Fruit fly (Drosophila melanogaster) whole organism, adult: Measurements from ENCODE around the gene CG13287.

ENCODE experiments used
- CG11617 ChIP-seq: fragments of 200-800 bp; sonication (Bioruptor generic); optimal IDR thresholded peaks from 2 replicates; lab custom pipeline; 2017; ENCODE audit warnings: mild to moderate bottlenecking, missing biosample characterization, missing genetic modification reagents, missing genetic modification characterization
- CG12768 ChIP-seq: fragments of 200-800 bp; sonication (Bioruptor generic); optimal IDR thresholded peaks from 2 replicates; lab custom pipeline; 2017; ENCODE audit warnings: missing biosample characterization, missing genetic modification characterization, mild to moderate bottlenecking, moderate library complexity, missing genetic modification reagents
- CG14711 ChIP-seq: fragments of 200-800 bp; sonication (Bioruptor generic); optimal IDR thresholded peaks from 2 replicates; lab custom pipeline; 2018; ENCODE audit warnings: missing biosample characterization, mild to moderate bottlenecking, missing genetic modification characterization, moderate library complexity
- CG1620 ChIP-seq: fragments of 200-800 bp; sonication (Bioruptor generic); optimal IDR thresholded peaks from 2 replicates; lab custom pipeline; 2016; ENCODE audit warnings: missing biosample characterization, missing genetic modification characterization
- CG33017 ChIP-seq: fragments of 200-800 bp; sonication (Bioruptor generic); optimal IDR thresholded peaks from 2 replicates; lab custom pipeline; 2018; ENCODE audit warnings: missing biosample characterization, mild to moderate bottlenecking, missing genetic modification characterization, moderate library complexity
- CG5204 ChIP-seq: fragments of 200-800 bp; sonication (Bioruptor generic); optimal IDR thresholded peaks from 2 replicates; lab custom pipeline; 2016; ENCODE audit warnings: missing biosample characterization, missing genetic modification characterization
- CG7045 ChIP-seq: fragments of 200-800 bp; sonication (Bioruptor generic); optimal IDR thresholded peaks from 2 replicates; lab custom pipeline; 2017; ENCODE audit warnings: missing biosample characterization, mild to moderate bottlenecking, missing genetic modification characterization
- CG7101 ChIP-seq: fragments of 200-800 bp; sonication (Bioruptor generic); optimal IDR thresholded peaks from 2 replicates; lab custom pipeline; 2018; ENCODE audit warnings: missing biosample characterization, mild to moderate bottlenecking, missing genetic modification characterization, moderate library complexity
- Clk ChIP-seq: fragments of 200-800 bp; sonication (Bioruptor generic); optimal IDR thresholded peaks from 2 replicates; lab custom pipeline; 2017; ENCODE audit warnings: missing biosample characterization, missing genetic modification characterization
- Crg-1 ChIP-seq: fragments of 200-800 bp; sonication (Bioruptor generic); optimal IDR thresholded peaks from 2 replicates; lab custom pipeline; 2016; ENCODE audit warnings: missing biosample characterization, missing genetic modification characterization
- Hr96 ChIP-seq: fragments of 200-800 bp; sonication (Bioruptor generic); optimal IDR thresholded peaks from 2 replicates; lab custom pipeline; 2016; ENCODE audit warnings: missing biosample characterization, missing genetic modification characterization
- Mnt ChIP-seq: fragments of 200-800 bp; sonication (Bioruptor generic); optimal IDR thresholded peaks from 2 replicates; lab custom pipeline; 2016; ENCODE audit warnings: missing biosample characterization, mild to moderate bottlenecking, missing genetic modification characterization
- bab1 ChIP-seq: fragments of 200-800 bp; sonication (Bioruptor generic); optimal IDR thresholded peaks from 3 replicates; lab custom pipeline; 2019; ENCODE audit warnings: missing biosample characterization, mild to moderate bottlenecking, missing genetic modification characterization, moderate library complexity
- cic ChIP-seq: fragments of 200-800 bp; sonication (Bioruptor generic); optimal IDR thresholded peaks from 2 replicates; lab custom pipeline; 2017; ENCODE audit warnings: missing biosample characterization, mild to moderate bottlenecking, missing genetic modification characterization, moderate library complexity
- cnc ChIP-seq, 2 experiments: fragments of >200 bp; optimal IDR thresholded peaks; 2 replicates each; lab custom pipeline; 2017
- kay ChIP-seq: fragments of 200-800 bp; sonication (Bioruptor generic); peaks from one replicate; lab custom pipeline; 2016; ENCODE audit warnings: missing biosample characterization, missing genetic modification characterization, borderline replicate concordance
- ovo ChIP-seq: fragments of 200-800 bp; sonication (Bioruptor generic); optimal IDR thresholded peaks from 2 replicates; lab custom pipeline; 2016; ENCODE audit warnings: missing biosample characterization, missing genetic modification characterization
- pad ChIP-seq: fragments of 200-800 bp; sonication (Bioruptor generic); optimal IDR thresholded peaks from 3 replicates; lab custom pipeline; 2017; ENCODE audit warnings: missing biosample characterization, missing genetic modification characterization, mild to moderate bottlenecking, moderate library complexity, missing genetic modification reagents
- tj ChIP-seq: fragments of 200-800 bp; sonication (Bioruptor generic); optimal IDR thresholded peaks from 3 replicates; lab custom pipeline; 2017; ENCODE audit warnings: missing biosample characterization, mild to moderate bottlenecking, missing genetic modification characterization, moderate library complexity
- toe ChIP-seq: fragments of 200-800 bp; sonication (Bioruptor generic); optimal IDR thresholded peaks from 2 replicates; lab custom pipeline; 2016; ENCODE audit warnings: missing biosample characterization, missing genetic modification characterization

The CG13287 gene

DNA sequence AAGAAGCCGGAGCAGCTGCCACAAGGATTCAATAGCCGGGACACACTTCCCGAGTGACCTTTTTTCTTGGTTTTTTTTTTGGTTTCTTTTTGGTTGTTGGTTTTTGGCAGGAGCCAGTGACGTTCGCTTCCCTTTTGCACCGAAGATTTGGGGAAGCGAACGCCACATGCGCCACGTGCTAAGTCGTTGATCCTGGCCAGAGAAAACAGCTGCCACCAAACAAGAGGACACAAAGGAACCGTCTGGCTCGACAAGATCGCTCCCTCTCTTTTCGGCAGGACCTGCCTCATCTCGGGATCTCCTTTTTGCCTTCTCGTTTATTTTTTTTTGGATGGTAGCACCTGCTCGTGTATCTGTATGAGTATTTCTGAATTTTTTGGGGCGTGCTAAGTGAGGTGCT lies 23.1 kb upstream of the CG13287 start:
- no peak for TF ChIP-seq tj (GFP tag; lab: Kevin White, UChicago)
- TF ChIP-seq cic (GFP tag; lab: Kevin White, UChicago), result no peak
- TF ChIP-seq kay, result no peak
- TF ChIP-seq CG11617 (GFP tag; lab: Kevin White, UChicago), result no peak
- TF ChIP-seq Clk (GFP tag; lab: Kevin White, UChicago), result no peak
- no peak for TF ChIP-seq cnc (optimal IDR thresholded peaks at IDR 0.05; lab: Kevin White, UChicago)
- no peak for TF ChIP-seq toe (GFP tag; lab: Kevin White, UChicago)
- TF ChIP-seq ovo (GFP tag; lab: Kevin White, UChicago), result no peak
- no peak for TF ChIP-seq CG12768 (GFP tag; lab: Kevin White, UChicago)
- TF ChIP-seq bab1, result no peak

dm6 chr3L:5862994-5863393 lies 19.1 kb upstream of the CG13287 start:
- TF ChIP-seq CG11617 (GFP tag; lab: Kevin White, UChicago) (no peak), ovo (GFP tag; lab: Kevin White, UChicago) (no peak), Clk (GFP tag; lab: Kevin White, UChicago) (no peak), Crg-1 (no peak), cnc (optimal IDR thresholded peaks at IDR 0.05; lab: Kevin White, UChicago) (no peak), tj (GFP tag; lab: Kevin White, UChicago) (no peak), cic (GFP tag; lab: Kevin White, UChicago) (no peak), Mnt (GFP tag; lab: Kevin White, UChicago) (no peak), toe (GFP tag; lab: Kevin White, UChicago) (no peak)

dm6 chr3L:5863868-5864413 lies 18.2 kb upstream of the CG13287 start:
- TF ChIP-seq tj (GFP tag; lab: Kevin White, UChicago), result no peak
- no peak for TF ChIP-seq CG14711

DNA sequence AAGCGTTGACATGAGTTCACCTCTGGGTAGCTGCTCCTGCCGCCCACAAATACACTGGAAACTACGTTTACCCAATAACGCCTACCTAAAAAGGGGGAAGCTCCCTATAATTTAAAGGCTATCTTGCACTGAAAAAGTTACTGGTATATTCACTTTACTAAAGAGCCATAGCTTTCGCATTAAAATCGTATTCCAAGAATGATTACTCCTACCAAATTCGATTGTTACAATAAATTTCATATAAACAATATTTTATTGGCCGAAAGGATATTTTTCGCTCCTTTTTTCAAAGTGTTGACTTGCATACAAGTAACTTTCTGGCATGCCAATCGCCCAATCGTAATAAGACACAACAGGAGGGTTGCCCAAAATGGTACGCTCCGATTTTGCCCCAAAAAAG lies 15.2 kb upstream of the CG13287 start:
- TF ChIP-seq ovo (GFP tag; lab: Kevin White, UChicago) (no peak), Crg-1 (no peak), CG33017 (tag; lab: Kevin White, UChicago) (no peak), CG5204 (GFP tag; lab: Kevin White, UChicago) (no peak), CG7101 (no peak), toe (GFP tag; lab: Kevin White, UChicago) (no peak), Hr96 (no peak), cnc (optimal IDR thresholded peaks at IDR 0.05; lab: Kevin White, UChicago) (no peak), CG12768 (GFP tag; lab: Kevin White, UChicago) (no peak), CG1620 (GFP tag; lab: Kevin White, UChicago) (no peak), kay (no peak), CG7045 (GFP tag; lab: Kevin White, UChicago) (no peak), pad (GFP tag; lab: Kevin White, UChicago) (no peak), CG11617 (GFP tag; lab: Kevin White, UChicago) (no peak), bab1 (no peak), tj (GFP tag; lab: Kevin White, UChicago) (no peak), Clk (GFP tag; lab: Kevin White, UChicago) (no peak), cic (GFP tag; lab: Kevin White, UChicago) (no peak), Mnt (GFP tag; lab: Kevin White, UChicago) (no peak), CG14711 (no peak)

- TF ChIP-seq bab1 (peak; percentile 83), CG14711 (peak; percentile 42), kay (no peak), CG11617 (GFP tag; lab: Kevin White, UChicago) (no peak), cic (GFP tag; lab: Kevin White, UChicago) (no peak), CG1620 (GFP tag; lab: Kevin White, UChicago) (peak; percentile 24), ovo (GFP tag; lab: Kevin White, UChicago) (no peak), Hr96 (peak; percentile 70), cnc (optimal IDR thresholded peaks at IDR 0.05; lab: Kevin White, UChicago) (no peak), Mnt (GFP tag; lab: Kevin White, UChicago) (no peak), CG7045 (GFP tag; lab: Kevin White, UChicago) (peak; percentile 40), Crg-1 (peak; percentile 36), pad (GFP tag; lab: Kevin White, UChicago) (peak; percentile 58), tj (GFP tag; lab: Kevin White, UChicago) (no peak), CG5204 (GFP tag; lab: Kevin White, UChicago) (peak; percentile 20), CG7101 (peak; percentile 45), CG12768 (GFP tag; lab: Kevin White, UChicago) (no peak), CG33017 (tag; lab: Kevin White, UChicago) (no peak), toe (GFP tag; lab: Kevin White, UChicago) (peak; percentile 70), Clk (GFP tag; lab: Kevin White, UChicago) (no peak)
Observed at dm6 chr3L:5869614-5870204, 12.4 kb upstream of the CG13287 start.

DNA sequence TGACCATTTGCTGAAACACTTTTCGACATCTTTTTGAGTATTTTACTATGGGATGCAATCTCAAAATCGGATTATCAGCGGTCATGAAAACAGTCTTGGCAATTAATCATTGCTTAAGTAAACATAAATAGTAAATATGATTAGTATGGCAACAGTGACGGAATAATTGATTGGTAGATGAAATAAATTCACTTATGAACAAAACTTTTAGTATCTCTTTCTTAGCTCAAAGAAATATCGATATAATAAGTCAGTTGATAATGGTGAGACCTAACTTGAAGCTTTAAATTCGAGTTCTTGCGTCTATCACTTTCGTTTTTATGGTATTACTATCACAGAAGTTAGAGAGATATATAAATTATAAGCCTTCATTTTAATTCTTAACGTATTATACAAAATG lies 10.9 kb upstream of the CG13287 start, which contains the start of gene CG5568:
Gene CG5568 (plus strand): TSS at position 301 of the 400 bp plus-strand sequence.
- TF ChIP-seq CG33017 (tag; lab: Kevin White, UChicago), result no peak
- TF ChIP-seq bab1, result no peak
- TF ChIP-seq CG7101, result no peak
- TF ChIP-seq Mnt (GFP tag; lab: Kevin White, UChicago), result no peak
- TF ChIP-seq kay, result no peak
- TF ChIP-seq CG14711, result no peak
- TF ChIP-seq Crg-1, result no peak
- no peak for TF ChIP-seq ovo (GFP tag; lab: Kevin White, UChicago)
- no peak for TF ChIP-seq Hr96
- no peak for TF ChIP-seq cnc (optimal IDR thresholded peaks at IDR 0.05; lab: Kevin White, UChicago)
- TF ChIP-seq pad (GFP tag; lab: Kevin White, UChicago), result no peak
- TF ChIP-seq cic (GFP tag; lab: Kevin White, UChicago), result no peak
- TF ChIP-seq Clk (GFP tag; lab: Kevin White, UChicago), result no peak
- no peak for TF ChIP-seq CG5204 (GFP tag; lab: Kevin White, UChicago)
- no peak for TF ChIP-seq CG7045 (GFP tag; lab: Kevin White, UChicago)
- no peak for TF ChIP-seq toe (GFP tag; lab: Kevin White, UChicago)
- no peak for TF ChIP-seq CG12768 (GFP tag; lab: Kevin White, UChicago)
- no peak for TF ChIP-seq tj (GFP tag; lab: Kevin White, UChicago)
- TF ChIP-seq CG1620 (GFP tag; lab: Kevin White, UChicago), result no peak
- no peak for TF ChIP-seq CG11617 (GFP tag; lab: Kevin White, UChicago)
